Fruit fly (Drosophila melanogaster): ENCODE data around the gene CG11756.

The CG11756 gene

DNA sequence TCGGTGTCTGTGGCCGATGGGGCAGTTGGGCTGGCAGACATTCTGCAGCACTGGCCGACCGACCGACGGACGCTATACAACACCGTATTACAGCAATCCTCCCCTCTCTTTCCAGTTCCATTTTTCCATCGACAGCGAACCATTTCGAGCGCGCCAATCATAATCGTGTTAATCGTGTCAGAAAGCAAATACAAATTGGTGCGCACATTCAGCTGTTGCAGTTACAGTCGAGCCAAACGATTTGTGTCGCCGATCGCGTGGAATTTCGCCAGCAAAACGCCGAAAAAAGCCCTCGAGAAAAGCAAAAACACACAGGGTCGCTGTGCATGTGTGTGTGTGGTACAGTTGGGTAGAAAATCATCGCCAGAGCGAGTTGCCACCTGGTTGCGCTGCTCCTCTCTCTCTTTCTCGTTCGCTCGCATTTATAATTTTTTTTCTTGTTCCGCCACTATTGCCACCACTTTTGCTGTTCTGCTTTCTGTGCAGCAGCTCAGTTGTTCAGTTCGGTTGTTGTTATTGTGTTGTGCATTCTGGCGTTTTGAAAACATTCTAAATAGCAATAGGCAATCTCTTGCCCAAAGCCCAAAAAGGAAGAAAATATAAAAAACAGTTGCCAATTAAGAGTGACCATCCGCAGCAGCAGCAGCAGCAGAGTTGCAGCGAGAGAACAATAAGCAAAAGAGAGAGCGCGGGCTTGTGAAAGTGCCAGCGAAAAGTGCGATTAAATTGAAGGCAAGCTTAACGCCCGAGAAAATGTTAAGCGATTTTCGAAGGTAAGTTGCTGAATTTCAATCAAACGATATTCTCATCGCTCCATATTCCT lies 2.8 kb downstream of the CG11756 start, which contains the start of gene CG1737 (continued):
- TF ChIP-seq CG8290 (GFP tag; optimal IDR thresholded peaks at IDR 0.05), result no peak
- peak in 1 of 2 experiments; percentile 76 for TF ChIP-seq CG8290 (tag; optimal IDR thresholded peaks at IDR 0.05)
- no peak for TF ChIP-seq h (optimal IDR thresholded peaks at IDR 0.05)
- TF ChIP-seq Awh (GFP tag; IDR thresholded peaks at IDR 0.05), result no peak
- TF ChIP-seq CG18476 (GFP tag; optimal IDR thresholded peaks at IDR 0.05), result no peak
- no peak for TF ChIP-seq CG31441 (GFP tag; IDR thresholded peaks at IDR 0.05)
- 0 out of 3 replicates have a peak, but pooled peaks have one; percentile 21 for TF ChIP-seq CG2199 (GFP tag; IDR thresholded peaks at IDR 0.05)
- no peak for TF ChIP-seq PHDP (tag; optimal IDR thresholded peaks at IDR 0.05)
- TF ChIP-seq Dip3 (GFP tag; optimal IDR thresholded peaks at IDR 0.05), result no peak
- TF ChIP-seq Sry-β (GFP tag; optimal IDR thresholded peaks at IDR 0.05), result no peak
- TF ChIP-seq CG30020 (tag; optimal IDR thresholded peaks at IDR 0.05), result no peak
- peak; percentile 30 for TF ChIP-seq CG34376 (GFP tag; optimal IDR thresholded peaks at IDR 0.05)
- TF ChIP-seq CG2678 (tag; optimal IDR thresholded peaks at IDR 0.05), result no peak
- no peak for TF ChIP-seq phol (tag; optimal IDR thresholded peaks at IDR 0.05)
- TF ChIP-seq esg (GFP tag; conservative IDR thresholded peaks at IDR 0.05), result no peak
- TF ChIP-seq Ravus (GFP tag; IDR thresholded peaks at IDR 0.05), result no peak
- no peak for TF ChIP-seq gce (GFP tag; IDR thresholded peaks at IDR 0.05)
- no peak for TF ChIP-seq Mad (GFP tag; optimal IDR thresholded peaks at IDR 0.05)
- TF ChIP-seq CG10366 (GFP tag; IDR thresholded peaks at IDR 0.05), result no peak
- peak; percentile 8 for TF ChIP-seq mam (GFP tag; optimal IDR thresholded peaks at IDR 0.05)
- peak; percentile 80 for TF ChIP-seq D (optimal IDR thresholded peaks at IDR 0.05)
- no peak for TF ChIP-seq D (GFP tag; optimal IDR thresholded peaks at IDR 0.05)
- TF ChIP-seq MBD-R2 (GFP tag; IDR thresholded peaks at IDR 0.05), result peak; percentile 42
- no peak for TF ChIP-seq fd3F (GFP tag; optimal IDR thresholded peaks at IDR 0.05)
- no peak for TF ChIP-seq dimm (GFP tag; IDR thresholded peaks at IDR 0.05)
- TF ChIP-seq CG6813 (GFP tag; optimal IDR thresholded peaks at IDR 0.05), result no peak
- TF ChIP-seq CG18262 (tag; optimal IDR thresholded peaks at IDR 0.05), result no peak
- no peak for TF ChIP-seq zf30C (GFP tag; optimal IDR thresholded peaks at IDR 0.05)
- 0 out of 2 replicates have a peak, but pooled peaks have one; percentile 9 for TF ChIP-seq seq (GFP tag; IDR thresholded peaks at IDR 0.05)
- TF ChIP-seq Sox102F (GFP tag; optimal IDR thresholded peaks at IDR 0.05), result no peak
- TF ChIP-seq Hr78 (GFP tag; optimal IDR thresholded peaks at IDR 0.05), result no peak
- TF ChIP-seq HLH3B (GFP tag; IDR thresholded peaks at IDR 0.05), result no peak
- no peak for TF ChIP-seq CG10462 (GFP tag; optimal IDR thresholded peaks at IDR 0.05)
- no peak for TF ChIP-seq CG12299 (tag; optimal IDR thresholded peaks at IDR 0.05)
- TF ChIP-seq CG14965 (GFP tag; optimal IDR thresholded peaks at IDR 0.05; ENCODE audit: borderline replicate concordance), result no peak
- TF ChIP-seq HmgZ (tag; optimal IDR thresholded peaks at IDR 0.05), result peak; percentile 11
- no peak for TF ChIP-seq C15 (GFP tag; IDR thresholded peaks at IDR 0.05)
- TF ChIP-seq HmgD (GFP tag; optimal IDR thresholded peaks at IDR 0.05), result no peak
- TF ChIP-seq CG17359 (tag; optimal IDR thresholded peaks at IDR 0.05), result no peak
- TF ChIP-seq pnt (GFP tag; optimal IDR thresholded peaks at IDR 0.05), result no peak
- no peak for TF ChIP-seq ftz-f1 (GFP tag; optimal IDR thresholded peaks at IDR 0.05)
- no peak for TF ChIP-seq Hmx (GFP tag; optimal IDR thresholded peaks at IDR 0.05)
- TF ChIP-seq NC2β (GFP tag; optimal IDR thresholded peaks at IDR 0.05), result no peak
- no peak for TF ChIP-seq Atf6 (GFP tag; IDR thresholded peaks at IDR 0.05)
- TF ChIP-seq pros (GFP tag; optimal IDR thresholded peaks at IDR 0.05), result no peak
- no peak for TF ChIP-seq tll (GFP tag; optimal IDR thresholded peaks at IDR 0.05)
- TF ChIP-seq CG7963 (GFP tag; IDR thresholded peaks at IDR 0.05; ENCODE audit: partially characterized antibody), result no peak
- TF ChIP-seq ken (GFP tag; IDR thresholded peaks at IDR 0.05), result peak; percentile 47; the same call in 1 of the 3 replicates
- peak; percentile 40 for TF ChIP-seq Sry-δ (GFP tag; optimal IDR thresholded peaks at IDR 0.05)
- TF ChIP-seq wdn (GFP tag; IDR thresholded peaks at IDR 0.05), result peak; percentile 50; the same call in 1 of the 2 replicates
- no peak for TF ChIP-seq lmd (GFP tag; IDR thresholded peaks at IDR 0.05)
